Worm (Caenorhabditis elegans): ENCODE data around the gene Y67A10A.3.

DNA sequence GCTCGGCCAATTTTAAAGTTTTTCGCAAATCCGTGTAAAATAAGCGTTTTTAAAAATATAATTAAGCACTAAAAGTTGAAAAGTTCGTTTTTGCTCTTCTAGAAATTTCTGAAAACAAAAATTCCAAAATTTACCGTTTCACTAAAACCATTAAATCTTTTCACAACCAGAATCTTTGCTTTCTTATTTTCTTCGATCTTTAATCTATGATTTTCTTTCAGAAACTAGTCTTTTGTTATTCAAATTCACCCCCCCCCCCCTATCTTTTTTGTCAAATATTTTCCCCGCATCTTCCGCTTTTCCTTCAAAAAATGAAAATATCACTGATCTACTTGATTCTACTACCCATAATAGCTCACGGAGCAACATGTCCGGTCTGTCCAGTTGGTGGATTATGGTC, 5.4 kb upstream of the Y67A10A.3 start, which contains the start of gene Y67A10A.11:
- TF ChIP-seq ama-1 (optimal IDR thresholded peaks at IDR 0.05) (no peak), pqm-1 (tag; optimal IDR thresholded peaks at IDR 0.05) (no peak), ceh-31 (tag; optimal IDR thresholded peaks at IDR 0.05) (no peak), rnt-1 (tag; optimal IDR thresholded peaks at IDR 0.05) (no peak), odd-2 (tag; optimal IDR thresholded peaks at IDR 0.05) (no peak), lin-11 (tag; optimal IDR thresholded peaks at IDR 0.05) (no peak), tbx-2 (tag; optimal IDR thresholded peaks at IDR 0.05) (no peak), ttx-3 (tag; optimal IDR thresholded peaks at IDR 0.05) (no peak)

Data from whole organism, late embryonic.